Worm (Caenorhabditis elegans): ENCODE measurements around the gene srv-31.

The srv-31 gene

ce11 chrIV:6225143-6225542, 46.7 kb downstream of the srv-31 start, which contains the start of gene C49A9.2:
Gene C49A9.2 (plus strand): TSS chrIV:6225443.
- TF ChIP-seq ceh-45 (GFP tag; IDR thresholded peaks at IDR 0.05), result no peak
- no peak for TF ChIP-seq ztf-16 (tag; optimal IDR thresholded peaks at IDR 0.05)
- TF ChIP-seq fkh-6 (tag; optimal IDR thresholded peaks at IDR 0.05), result no peak
- no peak for TF ChIP-seq sox-4 (tag; optimal IDR thresholded peaks at IDR 0.05)
- TF ChIP-seq hlh-15 (tag; optimal IDR thresholded peaks at IDR 0.05), result no peak
- TF ChIP-seq odd-2 (tag; optimal IDR thresholded peaks at IDR 0.05), result no peak
- TF ChIP-seq pat-9 (tag; optimal IDR thresholded peaks at IDR 0.05), result no peak
- TF ChIP-seq fkh-10 (GFP tag; optimal IDR thresholded peaks at IDR 0.05), result no peak
- no peak for TF ChIP-seq ahr-1 (tag; optimal IDR thresholded peaks at IDR 0.05)
- no peak for TF ChIP-seq eyg-1 (tag; optimal IDR thresholded peaks at IDR 0.05)
- no peak for TF ChIP-seq lim-6 (tag; optimal IDR thresholded peaks at IDR 0.05)
- no peak for TF ChIP-seq Y22D7AL.16 (tag; optimal IDR thresholded peaks at IDR 0.05)
- TF ChIP-seq ceh-2 (tag; optimal IDR thresholded peaks at IDR 0.05), result no peak
- no peak for TF ChIP-seq K09A11.1 (tag; optimal IDR thresholded peaks at IDR 0.05; ENCODE audit: insufficient read depth)
- TF ChIP-seq pha-4 (tag; optimal IDR thresholded peaks at IDR 0.05), result no peak
- no peak for TF ChIP-seq K02D7.2 (tag; optimal IDR thresholded peaks at IDR 0.05)
- no peak for TF ChIP-seq ceh-31 (tag; optimal IDR thresholded peaks at IDR 0.05)
- no peak for TF ChIP-seq hlh-30 (tag; optimal IDR thresholded peaks at IDR 0.05; ENCODE audit: insufficient read depth)
- no peak for TF ChIP-seq madf-2 (tag; optimal IDR thresholded peaks at IDR 0.05)
- no peak for TF ChIP-seq ceh-48 (tag; optimal IDR thresholded peaks at IDR 0.05)

DNA sequence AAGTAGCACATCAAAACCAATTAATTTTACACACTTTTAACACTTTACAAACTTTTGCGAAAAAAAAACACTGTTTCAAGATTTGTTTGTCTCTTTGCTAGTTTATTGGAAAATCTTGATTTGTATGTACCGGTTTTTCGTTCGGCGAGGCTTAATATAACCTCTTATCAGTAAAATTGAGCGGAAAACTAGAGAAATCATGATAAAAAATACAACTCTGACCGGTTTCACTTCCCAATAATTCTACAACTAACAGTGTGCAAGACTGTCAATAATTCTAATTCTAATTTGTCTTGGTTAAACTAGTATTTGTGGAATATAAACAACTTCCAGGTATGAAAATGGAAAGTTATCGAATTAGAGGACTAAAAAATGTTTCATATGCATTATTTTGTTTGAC, 49.9 kb downstream of the srv-31 start, which contains the start of gene C49A9.3:
Gene C49A9.3, plus strand, starts transcription at position 212 of the 400 bp plus-strand sequence.
- TF ChIP-seq tbx-7 (tag; optimal IDR thresholded peaks at IDR 0.05) (no peak), T23F11.4 (GFP tag; optimal IDR thresholded peaks at IDR 0.05) (no peak), dmd-4 (tag; optimal IDR thresholded peaks at IDR 0.05; ENCODE audit: borderline replicate concordance) (no peak), ceh-45 (GFP tag; IDR thresholded peaks at IDR 0.05) (no peak), fkh-10 (GFP tag; optimal IDR thresholded peaks at IDR 0.05) (no peak), dve-1 (tag; optimal IDR thresholded peaks at IDR 0.05) (no peak), npax-4 (tag; optimal IDR thresholded peaks at IDR 0.05) (no peak), gmeb-2 (tag; optimal IDR thresholded peaks at IDR 0.05) (no peak), ceh-22 (tag; optimal IDR thresholded peaks at IDR 0.05) (no peak), ceh-34 (tag; optimal IDR thresholded peaks at IDR 0.05) (no peak), lim-6 (tag; optimal IDR thresholded peaks at IDR 0.05) (no peak)

Measured in whole organism, late embryonic.